Fruit fly (Drosophila melanogaster): ENCODE results near the gene CG3558.

- TF ChIP-seq Myc (optimal IDR thresholded peaks at IDR 0.05) = no peak
- TF ChIP-seq h (optimal IDR thresholded peaks at IDR 0.05) = no peak
- no peak for TF ChIP-seq psq (optimal IDR thresholded peaks at IDR 0.05)
- TF ChIP-seq ttk (optimal IDR thresholded peaks at IDR 0.05) = no peak
- no peak for TF ChIP-seq Sin3A (optimal IDR thresholded peaks at IDR 0.05)
- no peak for TF ChIP-seq insv (optimal IDR thresholded peaks at IDR 0.05)
These were observed 13.5 kb downstream of the CG3558 start for dm6 chr2L:3006194-3006593.

Measured in Kc167 (cell line).